Worm (Caenorhabditis elegans): ENCODE measurements around the gene mrpl-49.

The mrpl-49 gene

DNA sequence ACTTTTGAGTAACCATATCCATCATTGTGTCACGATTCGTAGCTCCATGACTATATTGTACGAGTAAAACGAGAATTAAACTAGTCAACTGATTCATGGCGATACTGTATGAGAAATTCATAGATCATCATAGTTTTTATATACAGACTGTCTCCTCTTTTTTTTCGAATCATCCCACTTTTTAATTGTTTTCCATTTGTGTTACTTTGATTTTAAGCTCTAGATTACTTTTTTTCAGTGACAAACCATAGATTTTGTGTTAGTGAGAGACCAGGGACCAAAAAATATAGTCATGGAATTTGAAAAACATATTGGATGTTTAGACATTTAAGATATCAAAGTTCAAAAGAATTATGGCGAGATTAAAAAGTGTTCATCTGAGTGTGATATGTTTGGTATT, 16.4 kb upstream of the mrpl-49 start, which contains the start of gene R11D1.3:
Gene R11D1.3 (minus strand): TSS at position 101 of the 400 bp plus-strand sequence.
- no peak for TF ChIP-seq fkh-10 (GFP tag; optimal IDR thresholded peaks at IDR 0.05)
- TF ChIP-seq lsy-12 (tag; optimal IDR thresholded peaks at IDR 0.05), result no peak
- no peak for TF ChIP-seq tbx-2 (tag; optimal IDR thresholded peaks at IDR 0.05)
- TF ChIP-seq ceh-82 (tag; optimal IDR thresholded peaks at IDR 0.05), result no peak

DNA sequence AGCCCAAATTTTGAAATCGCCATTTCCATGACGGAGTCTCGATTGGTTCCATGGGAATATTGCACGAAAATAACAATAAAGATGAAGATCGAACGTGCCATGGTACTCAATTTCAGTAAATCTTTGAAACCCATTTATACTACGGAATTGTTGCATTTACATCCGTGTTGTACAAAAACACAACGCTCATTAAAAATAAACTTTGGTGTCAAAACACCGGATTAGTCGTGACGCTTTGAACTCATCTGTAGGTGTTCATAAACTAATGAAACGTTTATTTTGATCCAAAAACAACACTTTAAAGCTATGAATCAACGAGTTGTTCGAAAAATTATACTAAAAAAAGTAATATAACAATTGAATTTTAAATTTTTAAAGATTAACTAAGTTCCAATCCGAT, 14.3 kb upstream of the mrpl-49 start, which contains the start of gene R11D1.4:
Gene R11D1.4 (minus strand): TSS at position 101 of the 400 bp plus-strand sequence.
- TF ChIP-seq nhr-67 (tag; optimal IDR thresholded peaks at IDR 0.05) (no peak), elt-1 (tag; optimal IDR thresholded peaks at IDR 0.05) (no peak), nhr-237 (tag; optimal IDR thresholded peaks at IDR 0.05) (no peak), nhr-25 (tag; optimal IDR thresholded peaks at IDR 0.05) (no peak)

ce11 chrV:12716447-12716846, 12.0 kb upstream of the mrpl-49 start, which contains the start of gene str-178:
Gene str-178 (minus strand): TSS chrV:12716547.
- TF ChIP-seq R02D3.7 (tag; optimal IDR thresholded peaks at IDR 0.05), result no peak
- TF ChIP-seq ztf-11 (tag; optimal IDR thresholded peaks at IDR 0.05), result no peak
- TF ChIP-seq pha-4 (tag; optimal IDR thresholded peaks at IDR 0.05), result no peak
- TF ChIP-seq nhr-76 (tag; optimal IDR thresholded peaks at IDR 0.05), result no peak
- no peak for TF ChIP-seq lin-15B (tag; optimal IDR thresholded peaks at IDR 0.05)
- no peak for TF ChIP-seq mml-1 (tag; optimal IDR thresholded peaks at IDR 0.05)
- no peak for TF ChIP-seq zag-1 (tag; optimal IDR thresholded peaks at IDR 0.05)
- no peak for TF ChIP-seq jun-1 (tag; optimal IDR thresholded peaks at IDR 0.05)
- TF ChIP-seq nhr-67 (tag; optimal IDR thresholded peaks at IDR 0.05), result no peak
- no peak for TF ChIP-seq mdl-1 (tag; optimal IDR thresholded peaks at IDR 0.05)
- TF ChIP-seq fkh-10 (GFP tag; optimal IDR thresholded peaks at IDR 0.05), result no peak
- no peak for TF ChIP-seq fos-1 (tag; optimal IDR thresholded peaks at IDR 0.05)
- TF ChIP-seq eor-1 (tag; optimal IDR thresholded peaks at IDR 0.05), result no peak
- no peak for TF ChIP-seq skn-1 (tag; optimal IDR thresholded peaks at IDR 0.05)
- TF ChIP-seq daf-12 (tag; optimal IDR thresholded peaks at IDR 0.05), result no peak
- TF ChIP-seq ceh-82 (tag; optimal IDR thresholded peaks at IDR 0.05), result no peak
- TF ChIP-seq tbx-2 (tag; optimal IDR thresholded peaks at IDR 0.05), result no peak
- no peak for TF ChIP-seq elt-1 (tag; optimal IDR thresholded peaks at IDR 0.05)
- no peak for TF ChIP-seq ama-1 (optimal IDR thresholded peaks at IDR 0.05)

ce11 chrV:12718622-12719021, 9.8 kb upstream of the mrpl-49 start, which contains the start of gene str-181:
Gene str-181 (minus strand): TSS chrV:12718722.
- TF ChIP-seq aly-2 (tag; optimal IDR thresholded peaks at IDR 0.05) (no peak), mdl-1 (tag; optimal IDR thresholded peaks at IDR 0.05) (no peak), nfya-1 (tag; optimal IDR thresholded peaks at IDR 0.05; ENCODE audit: insufficient read depth) (no peak), fos-1 (tag; optimal IDR thresholded peaks at IDR 0.05) (no peak), skn-1 (tag; optimal IDR thresholded peaks at IDR 0.05) (no peak), ZK546.5 (tag; optimal IDR thresholded peaks at IDR 0.05) (no peak), eor-1 (tag; optimal IDR thresholded peaks at IDR 0.05) (no peak), egl-27 (tag; optimal IDR thresholded peaks at IDR 0.05) (no peak), sea-2 (GFP tag; optimal IDR thresholded peaks at IDR 0.05) (no peak), pha-4 (tag; optimal IDR thresholded peaks at IDR 0.05) (no peak), nhr-77 (tag; optimal IDR thresholded peaks at IDR 0.05) (no peak), zag-1 (tag; optimal IDR thresholded peaks at IDR 0.05) (no peak), ztf-11 (tag; optimal IDR thresholded peaks at IDR 0.05) (no peak), hmg-11 (tag; optimal IDR thresholded peaks at IDR 0.05) (no peak), fkh-10 (GFP tag; optimal IDR thresholded peaks at IDR 0.05) (no peak), ama-1 (optimal IDR thresholded peaks at IDR 0.05) (no peak)

DNA sequence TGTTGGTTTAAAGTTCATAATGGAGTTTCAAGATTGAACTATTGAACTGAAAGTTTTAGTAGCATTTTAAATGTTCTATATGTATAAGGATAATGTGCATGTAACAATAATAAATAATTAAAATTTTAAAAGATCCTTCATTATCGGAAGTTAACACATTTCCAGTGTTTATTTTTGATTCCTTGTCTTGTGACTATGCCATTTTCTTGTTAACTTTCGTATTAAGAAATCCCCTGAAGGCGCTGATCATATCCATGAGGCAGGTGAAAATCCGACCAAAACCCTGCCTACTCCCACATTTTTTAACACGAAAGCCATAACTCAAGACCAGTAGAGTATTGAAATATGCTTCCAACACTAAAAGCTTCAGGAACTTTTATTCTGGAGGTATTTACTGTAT, 8.7 kb upstream of the mrpl-49 start, which contains the start of gene R11D1.7:
Gene R11D1.7 (plus strand): TSS at position 301 of the 400 bp plus-strand sequence.
- no peak for TF ChIP-seq nhr-43 (tag; optimal IDR thresholded peaks at IDR 0.05; ENCODE audit: poor library complexity, severe bottlenecking)
- no peak for TF ChIP-seq elt-3 (tag; optimal IDR thresholded peaks at IDR 0.05)
- TF ChIP-seq unc-39 (tag; optimal IDR thresholded peaks at IDR 0.05), result no peak
- no peak for TF ChIP-seq elt-1 (tag; optimal IDR thresholded peaks at IDR 0.05)
- TF ChIP-seq tbx-2 (tag; optimal IDR thresholded peaks at IDR 0.05), result no peak
- no peak for TF ChIP-seq nhr-11 (tag; optimal IDR thresholded peaks at IDR 0.05)
- TF ChIP-seq ZK546.5 (tag; optimal IDR thresholded peaks at IDR 0.05), result no peak
- TF ChIP-seq nhr-28 (tag; optimal IDR thresholded peaks at IDR 0.05), result no peak
- no peak for TF ChIP-seq pha-4 (tag; optimal IDR thresholded peaks at IDR 0.05)
- TF ChIP-seq nhr-23 (tag; optimal IDR thresholded peaks at IDR 0.05), result no peak
- TF ChIP-seq nfya-1 (tag; optimal IDR thresholded peaks at IDR 0.05; ENCODE audit: insufficient read depth), result no peak
- TF ChIP-seq zag-1 (tag; optimal IDR thresholded peaks at IDR 0.05), result no peak
- TF ChIP-seq daf-12 (tag; optimal IDR thresholded peaks at IDR 0.05), result no peak
- TF ChIP-seq lin-39 (tag; optimal IDR thresholded peaks at IDR 0.05), result no peak
- no peak for TF ChIP-seq nhr-77 (tag; optimal IDR thresholded peaks at IDR 0.05)
- no peak for TF ChIP-seq nhr-12 (tag; optimal IDR thresholded peaks at IDR 0.05)
- TF ChIP-seq nhr-67 (tag; optimal IDR thresholded peaks at IDR 0.05), result no peak
